Fruit fly (Drosophila melanogaster): ENCODE data around the gene Ca-alpha1T.

Gene Ca-alpha1T

dm6 chrX:6179428-6179827 lies 12.9 kb downstream of the Ca-alpha1T start:
- TF ChIP-seq CG17801 (GFP tag; optimal IDR thresholded peaks at IDR 0.05; ENCODE audit: partially characterized antibody): no peak

dm6 chrX:6166784-6167183 lies 25.5 kb downstream of the Ca-alpha1T start:
- TF ChIP-seq CG17801 (GFP tag; optimal IDR thresholded peaks at IDR 0.05; ENCODE audit: partially characterized antibody): no peak

dm6 chrX:6151919-6152318 lies 40.4 kb downstream of the Ca-alpha1T start:
- TF ChIP-seq CG17801 (GFP tag; optimal IDR thresholded peaks at IDR 0.05; ENCODE audit: partially characterized antibody): no peak

dm6 chrX:6109872-6110271 lies 82.4 kb downstream of the Ca-alpha1T start:
- no peak for TF ChIP-seq CG17801 (GFP tag; optimal IDR thresholded peaks at IDR 0.05; ENCODE audit: partially characterized antibody)

DNA sequence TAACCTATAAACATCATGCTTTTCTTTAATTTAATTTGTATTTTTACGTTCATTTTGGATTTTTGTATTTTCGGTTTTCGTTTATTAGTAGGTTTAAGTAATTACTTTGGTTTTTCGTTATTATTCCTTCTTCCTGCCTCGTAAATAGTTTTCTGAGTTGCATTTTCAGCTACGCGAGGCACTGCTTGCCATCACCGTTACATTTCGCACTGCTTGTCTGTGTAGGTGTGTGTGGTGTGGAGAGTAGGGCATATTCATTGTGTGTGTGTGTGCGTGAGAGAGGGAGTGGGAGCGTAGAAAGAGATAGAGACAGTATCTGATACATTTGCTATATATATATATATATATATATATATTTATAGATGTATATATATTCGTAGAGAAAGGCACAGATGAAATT lies 87.6 kb downstream of the Ca-alpha1T start:
- no peak for TF ChIP-seq CG17801 (GFP tag; optimal IDR thresholded peaks at IDR 0.05; ENCODE audit: partially characterized antibody)

- no peak for TF ChIP-seq CG17801 (GFP tag; optimal IDR thresholded peaks at IDR 0.05; ENCODE audit: partially characterized antibody)
Observed at dm6 chrX:6097578-6097977, 94.7 kb downstream of the Ca-alpha1T start.

DNA sequence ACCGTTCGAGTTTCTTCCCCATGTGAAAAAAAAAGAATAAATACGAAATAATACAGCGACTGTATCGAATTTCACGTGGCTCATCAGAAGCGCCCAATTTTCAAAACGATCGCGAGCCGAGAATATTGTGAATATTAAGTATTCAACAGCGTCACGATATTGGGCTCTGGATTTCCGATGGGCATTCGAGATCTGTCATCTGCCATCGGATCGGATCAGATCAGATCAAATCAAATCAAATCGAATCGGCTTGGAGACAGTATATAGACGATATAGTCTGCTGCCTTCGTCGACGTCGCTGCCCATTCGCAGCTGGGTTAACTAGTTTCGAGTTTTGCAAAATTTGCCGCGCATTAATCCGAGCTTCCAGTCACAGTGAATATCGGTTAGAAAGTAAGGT lies 97.7 kb downstream of the Ca-alpha1T start:
- no peak for TF ChIP-seq CG17801 (GFP tag; optimal IDR thresholded peaks at IDR 0.05; ENCODE audit: partially characterized antibody)

- no peak for TF ChIP-seq CG17801 (GFP tag; optimal IDR thresholded peaks at IDR 0.05; ENCODE audit: partially characterized antibody)
Observed at dm6 chrX:6094078-6094477, 98.2 kb downstream of the Ca-alpha1T start.

- TF ChIP-seq CG17801 (GFP tag; optimal IDR thresholded peaks at IDR 0.05; ENCODE audit: partially characterized antibody): peak; percentile 10
Observed at dm6 chrX:6092235-6092634, 100.0 kb downstream of the Ca-alpha1T start.

- TF ChIP-seq CG17801 (GFP tag; optimal IDR thresholded peaks at IDR 0.05; ENCODE audit: partially characterized antibody): peak; percentile 55
Observed at dm6 chrX:6090809-6091667, 101.2 kb downstream of the Ca-alpha1T start, which contains the start of the genes Nep1 and Mipp2. Gene Nep1 (plus strand): TSS chrX:6091205. Gene Mipp2 (minus strand): TSS chrX:6091471.

DNA sequence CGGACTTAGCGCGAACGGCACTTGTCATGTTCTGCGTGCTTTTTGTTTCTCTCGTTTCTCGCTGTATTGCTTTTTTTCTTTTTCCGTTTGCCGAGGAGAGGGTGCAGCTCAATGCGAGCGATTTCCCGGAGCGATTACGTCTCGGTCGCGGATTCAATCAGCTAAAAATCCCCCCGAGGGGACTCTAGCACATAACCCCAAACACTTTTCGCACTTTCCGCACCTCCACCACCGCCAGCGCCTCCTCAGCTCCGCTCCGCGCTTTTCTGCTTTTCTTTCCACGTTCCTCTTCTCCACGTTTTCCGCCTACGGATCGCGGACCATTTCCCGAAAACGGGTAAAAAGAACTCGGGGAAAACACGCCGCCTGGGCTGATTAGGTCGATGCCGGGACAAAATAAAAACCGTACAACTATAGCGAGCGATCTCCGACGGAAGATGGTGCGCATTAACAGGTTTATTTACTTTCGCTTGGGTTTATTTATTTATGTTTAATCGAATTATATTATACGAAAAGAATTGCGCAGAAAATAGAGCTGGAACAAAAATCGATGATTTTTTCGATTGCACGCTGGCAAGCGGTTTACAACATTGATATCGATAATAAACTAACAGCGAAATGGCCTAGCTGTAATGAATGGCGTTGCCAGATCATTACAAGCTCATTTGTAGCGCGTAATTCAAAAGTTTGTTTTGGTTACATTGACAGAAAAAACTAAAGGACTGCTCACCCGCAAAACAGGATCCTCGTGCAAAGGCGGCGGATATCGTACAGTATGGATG lies 102.4 kb downstream of the Ca-alpha1T start, which contains the start of gene raptor:
Gene raptor (minus strand): TSS at position 523 of the 782 bp plus-strand sequence.
- TF ChIP-seq CG17801 (GFP tag; optimal IDR thresholded peaks at IDR 0.05; ENCODE audit: partially characterized antibody): no peak

DNA sequence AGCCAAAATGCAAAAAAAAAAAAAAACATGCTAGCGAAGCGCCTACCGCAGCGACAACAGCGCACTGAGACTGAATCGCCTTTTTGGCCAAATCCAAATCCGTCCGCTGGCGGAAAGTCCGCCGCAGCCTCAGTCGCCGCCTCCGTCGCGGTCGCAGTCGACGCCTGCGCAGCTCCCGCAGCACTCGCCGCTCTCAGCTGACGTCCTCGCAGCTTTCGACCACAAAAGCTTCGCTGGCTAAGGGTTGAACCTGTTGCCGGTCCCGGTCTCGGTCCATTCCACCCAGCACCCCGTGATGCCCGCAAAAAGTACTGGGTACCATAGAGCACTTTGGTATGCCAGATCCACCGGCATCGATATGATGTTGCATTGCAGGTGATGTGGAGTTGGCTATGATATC lies 111.0 kb downstream of the Ca-alpha1T start, which contains the start of gene CG4660:
Gene CG4660 (minus strand): TSS at position 77 of the 400 bp plus-strand sequence.
- no peak for TF ChIP-seq CG17801 (GFP tag; optimal IDR thresholded peaks at IDR 0.05; ENCODE audit: partially characterized antibody)

- TF ChIP-seq CG17801 (GFP tag; optimal IDR thresholded peaks at IDR 0.05; ENCODE audit: partially characterized antibody): no peak
Observed at dm6 chrX:6077686-6078085, 114.6 kb downstream of the Ca-alpha1T start, which contains the start of gene CG4666. Gene CG4666 (minus strand): TSS chrX:6077786.

dm6 chrX:6077043-6077547 lies 115.2 kb downstream of the Ca-alpha1T start:
- TF ChIP-seq CG17801 (GFP tag; optimal IDR thresholded peaks at IDR 0.05; ENCODE audit: partially characterized antibody): peak; percentile 57

dm6 chrX:6075586-6075985 lies 116.7 kb downstream of the Ca-alpha1T start:
- TF ChIP-seq CG17801 (GFP tag; optimal IDR thresholded peaks at IDR 0.05; ENCODE audit: partially characterized antibody): no peak
